Worm (Caenorhabditis elegans) whole organism, L3 larva: ENCODE data around the gene T06E4.7.

Source experiments
- ZK546.5 ChIP-seq: sonication (generic microtip); optimal IDR thresholded peaks from 2 replicates; lab custom pipeline; 2017; ENCODE audit warnings: missing biosample characterization, missing genetic modification characterization
- aly-2 ChIP-seq: fragments of 150-350 bp; optimal IDR thresholded peaks from 2 replicates; lab custom pipeline; 2014; ENCODE audit warnings: missing biosample characterization, missing genetic modification characterization
- ama-1 ChIP-seq: fragments of 150-350 bp; optimal IDR thresholded peaks from 2 replicates; lab custom pipeline; 2018
- ceh-16 ChIP-seq: sonication (generic microtip); optimal IDR thresholded peaks from 2 replicates; lab custom pipeline; 2017; ENCODE audit warnings: missing biosample characterization, missing genetic modification characterization
- ceh-28 ChIP-seq: fragments of 150-350 bp; optimal IDR thresholded peaks from 2 replicates; lab custom pipeline; 2014; ENCODE audit warnings: missing biosample characterization, missing genetic modification reagents, missing genetic modification characterization
- ceh-82 ChIP-seq: fragments of 150-350 bp; optimal IDR thresholded peaks from 2 replicates; lab custom pipeline; 2014; ENCODE audit warnings: missing biosample characterization, missing genetic modification characterization
- daf-12 ChIP-seq: fragments of 150-350 bp; optimal IDR thresholded peaks from 2 replicates; lab custom pipeline; 2014; ENCODE audit warnings: missing biosample characterization, missing genetic modification reagents, missing genetic modification characterization
- egl-27 ChIP-seq: sonication (generic microtip); optimal IDR thresholded peaks from 4 replicates; lab custom pipeline; 2017; ENCODE audit warnings: missing biosample characterization, missing genetic modification reagents, missing genetic modification characterization
- egl-5 ChIP-seq: fragments of 150-350 bp; optimal IDR thresholded peaks from 2 replicates; lab custom pipeline; 2017; ENCODE audit warnings: missing biosample characterization, missing genetic modification reagents, missing genetic modification characterization, inconsistent platforms
- elt-1 ChIP-seq: fragments of 150-350 bp; optimal IDR thresholded peaks from 2 replicates; lab custom pipeline; 2014; ENCODE audit warnings: missing biosample characterization, missing genetic modification characterization
- elt-2 ChIP-seq: sonication (generic microtip); optimal IDR thresholded peaks from 2 replicates; lab custom pipeline; 2016; ENCODE audit warnings: missing genetic modification reagents, mild to moderate bottlenecking, missing genetic modification characterization, missing compliant biosample characterization
- elt-3 ChIP-seq, 3 experiments: fragments of 150-350 bp in 1 of 3; sonication (generic microtip) in 2 of 3; optimal IDR thresholded peaks; 2 replicates in 2 of 3; 4 replicates in 1 of 3; lab custom pipeline; 2014 to 2017; ENCODE audit warnings: missing biosample characterization in 3 of 3, missing genetic modification characterization in 3 of 3
- eor-1 ChIP-seq, 2 experiments: fragments of 150-350 bp; optimal IDR thresholded peaks; 2 replicates each; lab custom pipeline; 2014 to 2018; ENCODE audit warnings: missing biosample characterization in 2 of 2, missing genetic modification characterization in 2 of 2
- fkh-10 ChIP-seq: sonication (generic microtip); optimal IDR thresholded peaks from 2 replicates; lab custom pipeline; 2017; ENCODE audit warnings: missing biosample characterization, missing genetic modification reagents, missing genetic modification characterization
- fkh-2 ChIP-seq: fragments of 150-350 bp; optimal IDR thresholded peaks from 2 replicates; lab custom pipeline; 2014; ENCODE audit warnings: missing biosample characterization, missing genetic modification reagents, missing genetic modification characterization
- fos-1 ChIP-seq: fragments of 150-350 bp; optimal IDR thresholded peaks from 2 replicates; lab custom pipeline; 2014; ENCODE audit warnings: missing biosample characterization, missing genetic modification characterization
- lsy-12 ChIP-seq: sonication (generic microtip); optimal IDR thresholded peaks from 2 replicates; lab custom pipeline; 2016; ENCODE audit warnings: mild to moderate bottlenecking, missing genetic modification characterization, missing compliant biosample characterization
- mdl-1 ChIP-seq: fragments of 150-350 bp; optimal IDR thresholded peaks from 2 replicates; lab custom pipeline; 2014; ENCODE audit warnings: missing biosample characterization, missing genetic modification characterization
- nfya-1 ChIP-seq: sonication (generic microtip); optimal IDR thresholded peaks from 2 replicates; lab custom pipeline; 2017; ENCODE audit warnings: missing genetic modification characterization, mild to moderate bottlenecking, missing compliant biosample characterization, antibody characterized with exemption, moderate library complexity; ENCODE audit not compliant: insufficient read depth
- nhr-11 ChIP-seq: fragments of 150-350 bp; optimal IDR thresholded peaks from 2 replicates; lab custom pipeline; 2014; ENCODE audit warnings: missing biosample characterization, missing genetic modification characterization
- nhr-12 ChIP-seq: fragments of 150-350 bp; optimal IDR thresholded peaks from 2 replicates; lab custom pipeline; 2014; ENCODE audit warnings: missing biosample characterization, missing genetic modification characterization
- nhr-23 ChIP-seq: fragments of 150-350 bp; optimal IDR thresholded peaks from 2 replicates; lab custom pipeline; 2014; ENCODE audit warnings: missing biosample characterization, missing genetic modification reagents, missing genetic modification characterization
- nhr-237 ChIP-seq: fragments of 150-350 bp; optimal IDR thresholded peaks from 2 replicates; lab custom pipeline; 2014; ENCODE audit warnings: missing biosample characterization, missing genetic modification characterization
- nhr-25 ChIP-seq: sonication (generic microtip); optimal IDR thresholded peaks from 2 replicates; lab custom pipeline; 2017; ENCODE audit warnings: missing biosample characterization, missing genetic modification characterization
- nhr-43 ChIP-seq: sonication (generic microtip); optimal IDR thresholded peaks from 2 replicates; lab custom pipeline; 2016; ENCODE audit warnings: mild to moderate bottlenecking, missing genetic modification characterization, missing compliant biosample characterization; ENCODE audit not compliant: poor library complexity, severe bottlenecking
- nhr-67 ChIP-seq: fragments of 150-350 bp; optimal IDR thresholded peaks from 2 replicates; lab custom pipeline; 2014; ENCODE audit warnings: missing biosample characterization, missing genetic modification characterization
- nhr-76 ChIP-seq: fragments of 150-350 bp; sonication (generic microtip); optimal IDR thresholded peaks from 5 replicates; lab custom pipeline; 2014; ENCODE audit warnings: missing biosample characterization, missing genetic modification characterization
- pha-4 ChIP-seq: fragments of 150-350 bp; optimal IDR thresholded peaks from 2 replicates; lab custom pipeline; 2014; ENCODE audit warnings: missing biosample characterization, missing genetic modification reagents, missing genetic modification characterization
- pqm-1 ChIP-seq: fragments of 150-350 bp; optimal IDR thresholded peaks from 2 replicates; lab custom pipeline; 2017; ENCODE audit warnings: missing biosample characterization, missing genetic modification characterization, inconsistent platforms
- sea-2 ChIP-seq: fragments of 150-350 bp; sonication (generic microtip); optimal IDR thresholded peaks from 4 replicates; lab custom pipeline; 2014; ENCODE audit warnings: missing biosample characterization, missing genetic modification reagents, missing genetic modification characterization
- tbx-2 ChIP-seq: sonication (generic microtip); optimal IDR thresholded peaks from 2 replicates; lab custom pipeline; 2016; ENCODE audit warnings: mild to moderate bottlenecking, missing genetic modification characterization, missing compliant biosample characterization
- zag-1 ChIP-seq: fragments of 150-350 bp; optimal IDR thresholded peaks from 2 replicates; lab custom pipeline; 2014; ENCODE audit warnings: missing biosample characterization, missing genetic modification characterization
- ztf-11 ChIP-seq: fragments of 150-350 bp; optimal IDR thresholded peaks from 2 replicates; lab custom pipeline; 2014; ENCODE audit warnings: missing biosample characterization, missing genetic modification characterization
- ztf-4 ChIP-seq: fragments of 150-350 bp; optimal IDR thresholded peaks from 2 replicates; lab custom pipeline; 2014; ENCODE audit warnings: missing biosample characterization, missing genetic modification characterization

The T06E4.7 gene

ce11 chrV:9582594-9583322, 43.4 kb upstream of the T06E4.7 start, which contains the start of gene rtfo-1 (continued):
- TF ChIP-seq ceh-28 (tag; lab: Kevin White, UChicago) (no peak), eor-1 (tag; optimal IDR thresholded peaks at IDR 0.05; lab: Kevin White, UChicago) (no peak)

ce11 chrV:9583323-9583644, 42.9 kb upstream of the T06E4.7 start, which contains the start of gene K09G1.1:
Gene K09G1.1, plus strand, starts transcription at chrV:9583545.
- no peak for TF ChIP-seq pqm-1 (tag; lab: Kevin White, UChicago)
- TF ChIP-seq nhr-67 (tag; lab: Kevin White, UChicago): no peak
- TF ChIP-seq nfya-1 (tag; lab: Kevin White, UChicago): no peak
- TF ChIP-seq fkh-2 (tag; lab: Kevin White, UChicago): no peak
- TF ChIP-seq lsy-12 (tag; lab: Kevin White, UChicago): no peak
- no peak for TF ChIP-seq mdl-1 (tag; lab: Kevin White, UChicago)
- TF ChIP-seq sea-2 (GFP tag; lab: Kevin White, UChicago): no peak
- TF ChIP-seq elt-2 (tag; lab: Kevin White, UChicago): no peak
- TF ChIP-seq ZK546.5: no peak
- TF ChIP-seq nhr-43: no peak
- TF ChIP-seq fos-1: no peak
- TF ChIP-seq daf-12 (tag; lab: Kevin White, UChicago): no peak
- TF ChIP-seq, all 47 proteins: peak for 0

ce11 chrV:9584263-9584662, 41.9 kb upstream of the T06E4.7 start:
- TF ChIP-seq ama-1 (lab: Kevin White, UChicago) (no peak), nhr-76 (no peak), aly-2 (no peak), elt-1 (tag; lab: Kevin White, UChicago) (no peak), ceh-82 (tag; lab: Kevin White, UChicago) (no peak), nhr-12 (no peak), egl-27 (tag; lab: Kevin White, UChicago) (no peak), elt-2 (tag; lab: Kevin White, UChicago) (no peak), lsy-12 (tag; lab: Kevin White, UChicago) (no peak), pha-4 (tag; lab: Kevin White, UChicago) (no peak), nhr-237 (no peak), tbx-2 (no peak), ztf-4 (tag; lab: Kevin White, UChicago) (no peak), elt-3 (tag; optimal IDR thresholded peaks at IDR 0.05; lab: Kevin White, UChicago) (no peak), nhr-23 (tag; lab: Kevin White, UChicago) (no peak), egl-5 (tag; lab: Kevin White, UChicago) (no peak), eor-1 (tag; optimal IDR thresholded peaks at IDR 0.05; lab: Kevin White, UChicago) (no peak), ztf-11 (tag; lab: Kevin White, UChicago) (no peak)

ce11 chrV:9587619-9588018, 38.6 kb upstream of the T06E4.7 start:
- TF ChIP-seq fkh-10 (GFP tag; lab: Kevin White, UChicago): no peak
- TF ChIP-seq nhr-11 (tag; lab: Kevin White, UChicago): no peak
- TF ChIP-seq ceh-82 (tag; lab: Kevin White, UChicago): no peak
- no peak for TF ChIP-seq tbx-2
- no peak for TF ChIP-seq zag-1 (tag; lab: Kevin White, UChicago)
- no peak for TF ChIP-seq nhr-25 (tag; lab: Kevin White, UChicago)
- no peak for TF ChIP-seq nhr-43
- no peak for TF ChIP-seq ceh-28 (tag; lab: Kevin White, UChicago)
- TF ChIP-seq nhr-76: no peak
- TF ChIP-seq, all 47 proteins: peak for 0

ce11 chrV:9588574-9588973, 37.6 kb upstream of the T06E4.7 start:
- TF ChIP-seq nhr-23 (tag; lab: Kevin White, UChicago) (peak; percentile 54), nhr-43 (peak; percentile 13), ceh-16 (tag; lab: Kevin White, UChicago) (no peak)
